Worm (Caenorhabditis elegans) whole organism, late embryonic: ENCODE data around the gene bre-1.

Experiments used
- F13H6.1 ChIP-seq: sonication (generic microtip); optimal IDR thresholded peaks from 2 replicates; lab custom pipeline; 2016; ENCODE audit warnings: missing genetic modification characterization, missing compliant biosample characterization
- ama-1 ChIP-seq: fragments of 150-350 bp; optimal IDR thresholded peaks from 2 replicates; lab custom pipeline; 2014
- ceh-31 ChIP-seq: sonication (generic microtip); optimal IDR thresholded peaks from 2 replicates; lab custom pipeline; 2016; ENCODE audit warnings: missing genetic modification characterization, missing compliant biosample characterization
- elt-2 ChIP-seq: sonication (generic microtip); optimal IDR thresholded peaks from 2 replicates; lab custom pipeline; 2016; ENCODE audit warnings: missing genetic modification reagents, missing genetic modification characterization, missing compliant biosample characterization
- eyg-1 ChIP-seq: sonication (generic microtip); optimal IDR thresholded peaks from 2 replicates; lab custom pipeline; 2016; ENCODE audit warnings: missing genotype, missing genetic modification characterization, missing compliant biosample characterization
- fax-1 ChIP-seq: sonication (generic microtip); optimal IDR thresholded peaks from 2 replicates; lab custom pipeline; 2016; ENCODE audit warnings: missing genotype, missing genetic modification characterization, missing compliant biosample characterization
- nhr-11 ChIP-seq: fragments of 150-350 bp; optimal IDR thresholded peaks from 2 replicates; lab custom pipeline; 2014; ENCODE audit warnings: missing biosample characterization, missing genetic modification characterization
- tbx-2 ChIP-seq: sonication (generic microtip); optimal IDR thresholded peaks from 2 replicates; lab custom pipeline; 2016; ENCODE audit warnings: missing genetic modification characterization, missing compliant biosample characterization
- unc-86 ChIP-seq: sonication (generic microtip); optimal IDR thresholded peaks from 2 replicates; lab custom pipeline; 2016; ENCODE audit warnings: missing genetic modification characterization, missing compliant biosample characterization

ce11 chrIV:9020840-9021239 lies 33.8 kb downstream of the bre-1 start, which contains the start of gene C53D6.4:
- no peak for TF ChIP-seq elt-2 (tag; lab: Kevin White, UChicago)
- no peak for TF ChIP-seq ceh-31 (tag; lab: Kevin White, UChicago)
- no peak for TF ChIP-seq unc-86 (tag; lab: Kevin White, UChicago)
- no peak for TF ChIP-seq nhr-11
- no peak for TF ChIP-seq fax-1 (tag; lab: Kevin White, UChicago)
- TF ChIP-seq eyg-1 (tag; lab: Kevin White, UChicago): no peak
- TF ChIP-seq F13H6.1: no peak
- TF ChIP-seq ama-1: no peak
- no peak for TF ChIP-seq tbx-2
